Fruit fly (Drosophila melanogaster) S2 (cell line): ENCODE measurements around the gene ND-39.

ENCODE experiments used
- CG8478 ChIP-seq: fragments of >200 bp; optimal IDR thresholded peaks from 2 replicates; lab custom pipeline; 2018
- CTCF ChIP-seq, 2 experiments: fragments of >200 bp; optimal IDR thresholded peaks; 2 replicates each; lab custom pipeline; 2018

dm6 chr3L:20531257-20531656, 39.4 kb downstream of the ND-39 start:
- no peak for TF ChIP-seq CG8478 (lab: Kevin White, UChicago)
- TF ChIP-seq CTCF (optimal IDR thresholded peaks at IDR 0.05; lab: Kevin White, UChicago): no peak
